Fruit fly (Drosophila melanogaster) whole organism, embryonic: Measurements from ENCODE around the gene PolA1.

Experiments
- Atf-2 ChIP-seq: fragments of 200-800 bp; sonication (Bioruptor generic); optimal IDR thresholded peaks from 2 replicates; lab custom pipeline; 2016; ENCODE audit warnings: missing biosample characterization, missing genetic modification characterization
- CG11696 ChIP-seq: fragments of 200-800 bp; sonication (Bioruptor generic); IDR thresholded peaks from 2 replicates; pipeline ENCODE4 v1.3.6; 2022; ENCODE audit warnings: missing biosample characterization, missing genetic modification characterization
- CG12104 ChIP-seq: fragments of 200-800 bp; sonication (Bioruptor generic); optimal IDR thresholded peaks from 3 replicates; lab custom pipeline; 2016; ENCODE audit warnings: missing biosample characterization, missing genetic modification characterization
- CG12155 ChIP-seq: fragments of 200-800 bp; sonication (Bioruptor generic); optimal IDR thresholded peaks from 3 replicates; lab custom pipeline; 2016; ENCODE audit warnings: missing biosample characterization, missing genetic modification characterization
- CG12769 ChIP-seq: fragments of 200-800 bp; sonication (Bioruptor generic); optimal IDR thresholded peaks from 2 replicates; lab custom pipeline; 2019; ENCODE audit warnings: missing biosample characterization, mild to moderate bottlenecking, missing genetic modification characterization, moderate library complexity
- CG13123 ChIP-seq: fragments of 200-800 bp; sonication (Bioruptor generic); optimal IDR thresholded peaks from 2 replicates; lab custom pipeline; 2016; ENCODE audit warnings: missing biosample characterization, missing genetic modification characterization
- CG1529 ChIP-seq: fragments of 200-800 bp; sonication (Bioruptor generic); optimal IDR thresholded peaks from 3 replicates; lab custom pipeline; 2018; ENCODE audit warnings: missing biosample characterization, missing genetic modification characterization
- CG17385 ChIP-seq: fragments of 200-800 bp; sonication (Bioruptor generic); optimal IDR thresholded peaks from 3 replicates; lab custom pipeline; 2018; ENCODE audit warnings: missing biosample characterization, mild to moderate bottlenecking, missing genetic modification characterization
- CG31224 ChIP-seq: fragments of 200-800 bp; sonication (Bioruptor generic); IDR thresholded peaks from 2 replicates; pipeline ENCODE4 v1.3.6; 2022; ENCODE audit warnings: missing biosample characterization, missing genetic modification characterization
- CG31388 ChIP-seq: fragments of 200-800 bp; sonication (Bioruptor generic); optimal IDR thresholded peaks from 2 replicates; lab custom pipeline; 2016; ENCODE audit warnings: missing biosample characterization, missing genetic modification characterization
- CG31441 ChIP-seq: fragments of 200-800 bp; sonication (Bioruptor generic); IDR thresholded peaks from 2 replicates; pipeline ENCODE4 v1.3.6; 2022; ENCODE audit warnings: missing biosample characterization, missing genetic modification characterization
- CG4820 ChIP-seq: fragments of 200-800 bp; sonication (Bioruptor generic); optimal IDR thresholded peaks from 3 replicates; lab custom pipeline; 2016; ENCODE audit warnings: missing biosample characterization, missing genetic modification characterization
- CG6175 ChIP-seq: fragments of 200-800 bp; sonication (Bioruptor generic); IDR thresholded peaks from 3 replicates; pipeline ENCODE4 v1.3.6; 2022; ENCODE audit warnings: missing biosample characterization, missing genetic modification characterization
- CG6813 ChIP-seq: fragments of 200-800 bp; sonication (Bioruptor generic); optimal IDR thresholded peaks from 2 replicates; lab custom pipeline; 2017; ENCODE audit warnings: missing biosample characterization, missing genetic modification characterization, mild to moderate bottlenecking, moderate library complexity, missing genetic modification reagents
- CG8388 ChIP-seq: fragments of 200-800 bp; sonication (Bioruptor generic); optimal IDR thresholded peaks from 2 replicates; lab custom pipeline; 2019; ENCODE audit warnings: missing biosample characterization, mild to moderate bottlenecking, missing genetic modification characterization, moderate library complexity
- CG8478 ChIP-seq: fragments of >200 bp; optimal IDR thresholded peaks from 2 replicates; lab custom pipeline; 2018
- CG8765 ChIP-seq: fragments of 200-800 bp; sonication (Bioruptor generic); IDR thresholded peaks from 2 replicates; pipeline ENCODE4 v1.3.6; 2022; ENCODE audit warnings: missing biosample characterization, missing genetic modification characterization
- CG8924 ChIP-seq: fragments of 200-800 bp; optimal IDR thresholded peaks from 3 replicates; lab custom pipeline; 2019; ENCODE audit warnings: missing biosample characterization, mild to moderate bottlenecking, missing genetic modification characterization, moderate library complexity
- CkIIα-i1 ChIP-seq: fragments of 200-800 bp; sonication (Bioruptor generic); IDR thresholded peaks from 2 replicates; pipeline ENCODE4 v1.3.6; 2022; ENCODE audit warnings: missing biosample characterization, missing genetic modification characterization
- D19A ChIP-seq: fragments of 200-800 bp; optimal IDR thresholded peaks from 3 replicates; lab custom pipeline; 2019; ENCODE audit warnings: missing biosample characterization, mild to moderate bottlenecking, missing genetic modification characterization, moderate library complexity
- Dbx ChIP-seq: fragments of 200-800 bp; sonication (Bioruptor generic); IDR thresholded peaks from 3 replicates; pipeline ENCODE4 v1.3.6; 2022; ENCODE audit warnings: missing biosample characterization, missing genetic modification characterization
- Gsc ChIP-seq: fragments of 200-800 bp; sonication (Bioruptor generic); IDR thresholded peaks from 2 replicates; pipeline ENCODE4 v1.3.6; 2022; ENCODE audit warnings: missing biosample characterization, missing genetic modification characterization
- Hmr ChIP-seq: fragments of 200-800 bp; sonication (Bioruptor generic); optimal IDR thresholded peaks from 3 replicates; lab custom pipeline; 2017; ENCODE audit warnings: mild to moderate bottlenecking, missing biosample characterization, missing genetic modification reagents, missing genetic modification characterization
- Lim3 ChIP-seq: fragments of 200-800 bp; sonication (Bioruptor generic); IDR thresholded peaks from 2 replicates; pipeline ENCODE4 v1.3.6; 2022; ENCODE audit warnings: missing biosample characterization, missing genetic modification characterization
- MTF-1 ChIP-seq: fragments of 200-800 bp; sonication (Bioruptor generic); optimal IDR thresholded peaks from 2 replicates; lab custom pipeline; 2018; ENCODE audit warnings: missing biosample characterization, mild to moderate bottlenecking, missing genetic modification characterization, borderline replicate concordance
- Mad ChIP-seq: fragments of 200-800 bp; sonication (Bioruptor generic); optimal IDR thresholded peaks from 2 replicates; lab custom pipeline; 2016; ENCODE audit warnings: missing biosample characterization, missing genetic modification characterization
- Mrtf ChIP-seq: fragments of 200-800 bp; sonication (Bioruptor generic); IDR thresholded peaks from 3 replicates; pipeline ENCODE4 v1.3.6; 2022; ENCODE audit warnings: missing biosample characterization, missing genetic modification characterization
- Opbp ChIP-seq: fragments of 200-800 bp; sonication (Bioruptor generic); IDR thresholded peaks from 3 replicates; pipeline ENCODE4 v1.3.6; 2022; ENCODE audit warnings: missing biosample characterization, missing genetic modification characterization; ENCODE audit not compliant: partially characterized antibody
- PHDP ChIP-seq: fragments of 200-800 bp; sonication (Bioruptor generic); optimal IDR thresholded peaks from 3 replicates; lab custom pipeline; 2018; ENCODE audit warnings: missing biosample characterization, mild to moderate bottlenecking, missing genetic modification characterization, moderate library complexity
- Rx ChIP-seq: fragments of 200-800 bp; sonication (Bioruptor generic); IDR thresholded peaks from 2 replicates; pipeline ENCODE4 v1.3.6; 2022; ENCODE audit warnings: missing biosample characterization, missing genetic modification characterization
- Ssrp ChIP-seq: fragments of 200-800 bp; sonication (Bioruptor generic); optimal IDR thresholded peaks from 2 replicates; lab custom pipeline; 2018; ENCODE audit warnings: missing biosample characterization, mild to moderate bottlenecking, missing genetic modification characterization, moderate library complexity
- Tbp ChIP-seq: fragments of >200 bp; optimal IDR thresholded peaks from 2 replicates; lab custom pipeline; 2018; ENCODE audit warnings: missing biosample characterization, missing genetic modification characterization
- Xbp1 ChIP-seq: fragments of 200-800 bp; sonication (Bioruptor generic); optimal IDR thresholded peaks from 3 replicates; lab custom pipeline; 2016; ENCODE audit warnings: missing biosample characterization, mild to moderate bottlenecking, missing genetic modification characterization
- ara ChIP-seq: fragments of 200-800 bp; sonication (Bioruptor generic); IDR thresholded peaks from 2 replicates; pipeline ENCODE4 v1.3.6; 2022; ENCODE audit warnings: missing biosample characterization, missing genetic modification characterization
- eve ChIP-seq, 2 experiments: fragments of >200 bp; optimal IDR thresholded peaks; 2 replicates each; lab custom pipeline; 2017; ENCODE audit warnings: missing biosample characterization in 2 of 2, missing genetic modification characterization in 2 of 2
- gce ChIP-seq: fragments of 200-800 bp; sonication (Bioruptor generic); IDR thresholded peaks from 3 replicates; pipeline ENCODE4 v1.3.6; 2022; ENCODE audit warnings: missing biosample characterization, missing genetic modification characterization
- grn ChIP-seq: fragments of 200-800 bp; sonication (Bioruptor generic); optimal IDR thresholded peaks from 3 replicates; lab custom pipeline; 2017; ENCODE audit warnings: missing biosample characterization, missing genetic modification characterization
- h ChIP-seq: fragments of >200 bp; optimal IDR thresholded peaks from 2 replicates; lab custom pipeline; 2017
- ind ChIP-seq: fragments of 200-800 bp; sonication (Bioruptor generic); optimal IDR thresholded peaks from 3 replicates; lab custom pipeline; 2016; ENCODE audit warnings: missing biosample characterization, missing genetic modification characterization
- lola ChIP-seq, 3 experiments: fragments of >200 bp in 2 of 3; fragments of 200-800 bp in 1 of 3; sonication (Bioruptor generic) in 1 of 3; optimal IDR thresholded peaks; 2 replicates each; lab custom pipeline; 2017 to 2019; ENCODE audit warnings: missing biosample characterization in 3 of 3, missing genetic modification characterization in 3 of 3, mild to moderate bottlenecking in 1 of 3, moderate library complexity in 1 of 3
- nau ChIP-seq: fragments of 200-800 bp; sonication (Bioruptor generic); optimal IDR thresholded peaks from 3 replicates; lab custom pipeline; 2017; ENCODE audit warnings: missing biosample characterization, mild to moderate bottlenecking, missing genetic modification characterization, missing genetic modification reagents
- nmo ChIP-seq: fragments of 200-800 bp; sonication (Bioruptor generic); optimal IDR thresholded peaks from 2 replicates; lab custom pipeline; 2018; ENCODE audit warnings: missing biosample characterization, mild to moderate bottlenecking, missing genetic modification characterization, moderate library complexity
- oc ChIP-seq: fragments of 200-800 bp; sonication (Bioruptor generic); optimal IDR thresholded peaks from 2 replicates; lab custom pipeline; 2018; ENCODE audit warnings: missing biosample characterization, mild to moderate bottlenecking, missing genetic modification characterization, moderate library complexity
- pb ChIP-seq: fragments of 200-800 bp; sonication (Bioruptor generic); optimal IDR thresholded peaks from 3 replicates; lab custom pipeline; 2016; ENCODE audit warnings: missing biosample characterization, missing genetic modification characterization
- phol ChIP-seq: fragments of 200-800 bp; sonication (Bioruptor generic); optimal IDR thresholded peaks from 3 replicates; lab custom pipeline; 2018; ENCODE audit warnings: missing biosample characterization, mild to moderate bottlenecking, missing genetic modification characterization, moderate library complexity
- pnt ChIP-seq: fragments of 200-800 bp; sonication (Bioruptor generic); optimal IDR thresholded peaks from 3 replicates; lab custom pipeline; 2016; ENCODE audit warnings: missing biosample characterization, missing genetic modification characterization
- ranshi ChIP-seq: fragments of 200-800 bp; sonication (Bioruptor generic); IDR thresholded peaks from 2 replicates; pipeline ENCODE4 v1.3.6; 2022; ENCODE audit warnings: missing biosample characterization, missing genetic modification characterization
- seq ChIP-seq: fragments of 200-800 bp; sonication (Bioruptor generic); IDR thresholded peaks from 2 replicates; pipeline ENCODE4 v1.3.6; 2022; ENCODE audit warnings: missing biosample characterization, missing genetic modification characterization
- sob ChIP-seq: fragments of 200-800 bp; sonication (Bioruptor generic); IDR thresholded peaks from 2 replicates; pipeline ENCODE4 v1.3.6; 2022; ENCODE audit warnings: missing biosample characterization, missing genetic modification characterization
- sqz ChIP-seq: fragments of 200-800 bp; sonication (Bioruptor generic); optimal IDR thresholded peaks from 3 replicates; lab custom pipeline; 2018; ENCODE audit warnings: missing biosample characterization, mild to moderate bottlenecking, missing genetic modification characterization
- unpg ChIP-seq: fragments of 200-800 bp; sonication (Bioruptor generic); optimal IDR thresholded peaks from 3 replicates; lab custom pipeline; 2018; ENCODE audit warnings: missing biosample characterization, mild to moderate bottlenecking, missing genetic modification characterization, moderate library complexity

PolA1 gene

dm6 chr3R:21632930-21633780 lies 38.4 kb downstream of the PolA1 start (continued):
- TF ChIP-seq phol (peak; percentile 72), lola (GFP tag; optimal IDR thresholded peaks at IDR 0.05; lab: Kevin White, UChicago) (peak in 1 of 3 experiments; percentile 79), PHDP (tag; lab: Kevin White, UChicago) (peak; percentile 30), CG6813 (GFP tag; lab: Kevin White, UChicago) (peak; percentile 10), unpg (peak; percentile 36), Opbp (GFP tag; lab: Robert Waterston, UW) (no peak), Hmr (GFP tag; lab: Kevin White, UChicago) (peak; percentile 26), Mrtf (GFP tag; lab: Robert Waterston, UW) (no peak), oc (tag; lab: Kevin White, UChicago) (no peak), D19A (tag; lab: Kevin White, UChicago) (peak; percentile 70), CG31388 (GFP tag; lab: Kevin White, UChicago) (no peak), Xbp1 (peak; percentile 30), pb (no peak), CG8765 (GFP tag; lab: Robert Waterston, UW) (no peak), CG12155 (GFP tag; lab: Kevin White, UChicago) (peak; percentile 27), eve (GFP tag; optimal IDR thresholded peaks at IDR 0.05; lab: Kevin White, UChicago) (peak in 1 of 2 experiments; percentile 70), ara (GFP tag; lab: Robert Waterston, UW) (no peak), pnt (GFP tag; lab: Kevin White, UChicago) (no peak), CG1529 (GFP tag; lab: Kevin White, UChicago) (peak; percentile 52), CG12104 (GFP tag; lab: Kevin White, UChicago) (peak; percentile 34), h (lab: Kevin White, UChicago) (no peak), Lim3 (GFP tag; lab: Robert Waterston, UW) (no peak), CG8924 (peak; percentile 69), CkIIα-i1 (no peak), gce (GFP tag; lab: Robert Waterston, UW) (no peak), CG17385 (GFP tag; lab: Kevin White, UChicago) (no peak), CG31441 (no peak), Mad (GFP tag; lab: Kevin White, UChicago) (no peak), sob (no peak), CG8478 (no peak), seq (GFP tag; lab: Robert Waterston, UW) (no peak), CG4820 (GFP tag; lab: Kevin White, UChicago) (peak; percentile 13), Rx (GFP tag; lab: Robert Waterston, UW) (no peak), sqz (no peak), CG13123 (no peak), Ssrp (tag; lab: Kevin White, UChicago) (peak; percentile 40), Gsc (GFP tag; lab: Robert Waterston, UW) (no peak), grn (GFP tag; lab: Kevin White, UChicago) (no peak), Tbp (no peak), nmo (GFP tag; lab: Kevin White, UChicago) (peak; percentile 63), CG12769 (tag; lab: Kevin White, UChicago) (no peak), nau (GFP tag; lab: Kevin White, UChicago) (peak; percentile 26), MTF-1 (peak; percentile 12), Atf-2 (GFP tag; lab: Kevin White, UChicago) (no peak), CG8388 (GFP tag; lab: Kevin White, UChicago) (peak; percentile 56), CG6175 (GFP tag; lab: Robert Waterston, UW) (no peak), Dbx (GFP tag; lab: Robert Waterston, UW) (no peak), ind (GFP tag; lab: Kevin White, UChicago) (peak; percentile 25), CG11696 (GFP tag; lab: Robert Waterston, UW) (no peak), CG31224 (GFP tag; lab: Robert Waterston, UW) (no peak), ranshi (GFP tag; lab: Robert Waterston, UW) (no peak)
